In the genomic region with DNA sequence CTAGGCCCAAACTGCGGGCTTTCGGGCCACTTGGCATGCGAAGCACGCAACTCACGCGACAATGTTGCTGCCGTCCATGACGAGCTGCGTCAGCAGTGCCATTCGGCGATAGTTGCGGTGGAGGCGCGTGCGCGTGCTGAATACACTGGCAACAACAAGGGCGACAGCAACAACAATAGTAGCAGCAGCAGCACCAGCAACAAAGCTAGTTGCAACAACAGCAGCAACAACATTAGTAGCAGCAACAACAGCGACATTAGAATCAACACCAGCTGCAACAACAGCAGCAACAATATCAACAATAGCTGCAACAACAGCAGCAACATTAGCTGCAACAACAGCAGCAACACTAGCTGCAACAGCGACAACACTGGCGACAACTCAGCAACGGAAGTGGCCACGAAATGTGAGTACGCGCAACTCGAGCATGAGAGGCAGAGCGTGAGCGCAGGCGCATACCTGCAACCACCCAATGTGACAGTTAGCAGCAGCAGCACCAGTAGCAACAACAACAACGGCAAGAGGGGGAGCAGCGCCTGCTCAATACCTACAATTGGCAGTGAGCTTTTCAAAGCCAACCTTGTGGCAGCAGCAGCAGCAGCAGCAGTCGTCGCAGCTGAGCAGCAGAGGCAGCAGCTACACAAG, we compare ENCODE assay signal across 1 fruit fly cellular context.
TF ChIP-seq lines count a peak whose summit lies in the region.

No protein-coding gene starts in this region.

TF ChIP-seq in whole organism, embryonic, 481 proteins besides CTCF, POLR2A, EP300 and RAD21 (continued from another document):
- TF ChIP-seq toy (GFP tag; IDR thresholded peaks at IDR 0.05; lab: Robert Waterston, UW) (no peak), row (GFP tag; IDR thresholded peaks at IDR 0.05; lab: Robert Waterston, UW) (peak; percentile 40; the same call in 2 of the 3 replicates), zf30C (GFP tag; optimal IDR thresholded peaks at IDR 0.05; lab: Kevin White, UChicago) (peak; percentile 5), ato (GFP tag; IDR thresholded peaks at IDR 0.05; lab: Robert Waterston, UW; ENCODE audit: partially characterized antibody) (no peak), CG2875 (GFP tag; optimal IDR thresholded peaks at IDR 0.05; lab: Kevin White, UChicago) (no peak), bigmax (GFP tag; optimal IDR thresholded peaks at IDR 0.05; lab: Kevin White, UChicago) (no peak), CG14860 (GFP tag; IDR thresholded peaks at IDR 0.05; lab: Robert Waterston, UW; ENCODE audit: partially characterized antibody) (0 out of 3 replicates have a peak, but pooled peaks have one; percentile 16), CG15601 (tag; optimal IDR thresholded peaks at IDR 0.05; lab: Kevin White, UChicago) (no peak), CG7372 (GFP tag; IDR thresholded peaks at IDR 0.05; lab: Robert Waterston, UW) (no peak), CG13287 (GFP tag; IDR thresholded peaks at IDR 0.05; lab: Robert Waterston, UW; ENCODE audit: partially characterized antibody) (peak; percentile 24; the same call in 1 of the 2 replicates), CG10274 (GFP tag; optimal IDR thresholded peaks at IDR 0.05; lab: Kevin White, UChicago) (no peak), CG10543 (GFP tag; optimal IDR thresholded peaks at IDR 0.05; lab: Kevin White, UChicago) (peak; percentile 40), MBD-R2 (GFP tag; IDR thresholded peaks at IDR 0.05; lab: Robert Waterston, UW) (0 out of 2 replicates have a peak, but pooled peaks have one; percentile 16), HLH3B (GFP tag; IDR thresholded peaks at IDR 0.05; lab: Robert Waterston, UW) (no peak), BEAF-32 (GFP tag; optimal IDR thresholded peaks at IDR 0.05; lab: Kevin White, UChicago) (peak; percentile 52), Ets97D (GFP tag; optimal IDR thresholded peaks at IDR 0.05; lab: Kevin White, UChicago) (peak; percentile 9), bbx (GFP tag; IDR thresholded peaks at IDR 0.05; lab: Robert Waterston, UW; ENCODE audit: partially characterized antibody) (peak; percentile 18; the same call in 1 of the 2 replicates), CG30020 (tag; optimal IDR thresholded peaks at IDR 0.05; lab: Kevin White, UChicago) (no peak), Opbp (GFP tag; IDR thresholded peaks at IDR 0.05; lab: Robert Waterston, UW; ENCODE audit: partially characterized antibody) (no peak), Adf1 (GFP tag; IDR thresholded peaks at IDR 0.05; lab: Robert Waterston, UW) (peak; percentile 78; the same call in 1 of the 2 replicates), inv (GFP tag; IDR thresholded peaks at IDR 0.05; lab: Robert Waterston, UW; ENCODE audit: partially characterized antibody) (peak; percentile 14; the same call in 1 of the 2 replicates), CG10321 (GFP tag; IDR thresholded peaks at IDR 0.05; lab: Robert Waterston, UW) (no peak), Ravus (GFP tag; IDR thresholded peaks at IDR 0.05; lab: Robert Waterston, UW) (no peak), amos (GFP tag; IDR thresholded peaks at IDR 0.05; lab: Robert Waterston, UW; ENCODE audit: partially characterized antibody) (peak; percentile 55; the same call in 1 of the 2 replicates), Ptx1 (GFP tag; IDR thresholded peaks at IDR 0.05; lab: Robert Waterston, UW) (no peak), D19B (GFP tag; optimal IDR thresholded peaks at IDR 0.05; lab: Kevin White, UChicago) (no peak), trem (tag; optimal IDR thresholded peaks at IDR 0.05; lab: Kevin White, UChicago) (no peak)
TF ChIP-seq in whole organism, embryonic: peak in this region for 28.
